Worm (Caenorhabditis elegans) whole organism, L4/young adult: Measurements from ENCODE around the gene nhr-22.

Source experiments
- W03F9.2 ChIP-seq: fragments of 150-350 bp; optimal IDR thresholded peaks from 2 replicates; lab custom pipeline; 2014; ENCODE audit warnings: missing biosample characterization, missing genetic modification characterization
- dao-5 ChIP-seq: sonication (generic microtip); optimal IDR thresholded peaks from 2 replicates; lab custom pipeline; 2016; ENCODE audit warnings: missing genotype, missing genetic modification characterization, moderate library complexity, missing compliant biosample characterization
- him-1 ChIP-seq: sonication (generic microtip); optimal IDR thresholded peaks from 2 replicates; lab custom pipeline; 2016; ENCODE audit warnings: missing genotype, missing genetic modification reagents, missing genetic modification characterization, missing compliant biosample characterization

- TF ChIP-seq him-1 (tag; lab: Kevin White, UChicago) (no peak), dao-5 (tag; lab: Kevin White, UChicago) (no peak), W03F9.2 (tag; lab: Kevin White, UChicago) (no peak)
Measured at ce11 chrII:6475180-6475737, 25.7 kb upstream of the nhr-22 start, which contains the start of gene T28D9.16.
